Fruit fly (Drosophila melanogaster): ENCODE results near the gene Nf-YC.

dm6 chrX:6779609-6780139 lies 41.0 kb downstream of the Nf-YC start, which contains the start of gene shf:
- TF ChIP-seq pad (GFP tag; optimal IDR thresholded peaks at IDR 0.05) (no peak), cnc (optimal IDR thresholded peaks at IDR 0.05) (no peak), Mnt (GFP tag; optimal IDR thresholded peaks at IDR 0.05) (no peak), cic (GFP tag; optimal IDR thresholded peaks at IDR 0.05) (no peak), toe (GFP tag; optimal IDR thresholded peaks at IDR 0.05) (no peak), CG1620 (GFP tag; optimal IDR thresholded peaks at IDR 0.05) (no peak), CG33017 (tag; optimal IDR thresholded peaks at IDR 0.05) (no peak), Clk (GFP tag; optimal IDR thresholded peaks at IDR 0.05) (no peak), Hr96 (GFP tag; optimal IDR thresholded peaks at IDR 0.05) (no peak)

All from whole organism, adult.